Worm (Caenorhabditis elegans) whole organism, mixed stage, embryonic: ENCODE results near the gene Y82E9BR.5.

Source experiments
- blmp-1 ChIP-seq: fragments of 150-350 bp; optimal IDR thresholded peaks from 2 replicates; lab custom pipeline; 2014; ENCODE audit warnings: missing biosample characterization, missing genetic modification characterization
- ceh-39 ChIP-seq: fragments of 150-350 bp; optimal IDR thresholded peaks from 2 replicates; lab custom pipeline; 2014; ENCODE audit warnings: missing biosample characterization, missing genetic modification characterization
- drap-1 ChIP-seq: fragments of 200-800 bp; sonication (Bioruptor generic); optimal IDR thresholded peaks from 3 replicates; lab custom pipeline; 2018; ENCODE audit warnings: mild to moderate bottlenecking, missing genetic modification characterization, missing compliant biosample characterization
- lin-13 ChIP-seq: fragments of 150-350 bp; optimal IDR thresholded peaks from 2 replicates; lab custom pipeline; 2014; ENCODE audit warnings: missing biosample characterization, missing genetic modification characterization
- pha-4 ChIP-seq: fragments of 150-350 bp; optimal IDR thresholded peaks from 2 replicates; lab custom pipeline; 2018; ENCODE audit warnings: missing biosample characterization, missing genetic modification reagents, missing genetic modification characterization

ce11 chrIII:1419146-1419636 lies 35.0 kb downstream of the Y82E9BR.5 start, which contains the start of gene Y82E9BR.3:
- no peak for TF ChIP-seq ceh-39
- TF ChIP-seq lin-13 (tag; lab: Kevin White, UChicago) = no peak
- TF ChIP-seq pha-4 (tag; lab: Kevin White, UChicago) = no peak
- TF ChIP-seq blmp-1 (tag; lab: Kevin White, UChicago) = no peak
- no peak for TF ChIP-seq drap-1 (GFP tag; lab: Kevin White, UChicago)
